Fruit fly (Drosophila melanogaster) whole organism, embryonic: Measurements from ENCODE around the gene CG3679.

ENCODE experiments used
- Awh ChIP-seq: fragments of 200-800 bp; sonication (Bioruptor generic); IDR thresholded peaks from 2 replicates; pipeline ENCODE4, ENCODE4 v1.3.6; 2022; ENCODE audit warnings: missing biosample characterization, missing genetic modification characterization
- B-H2 ChIP-seq: fragments of 200-800 bp; sonication (Bioruptor generic); optimal IDR thresholded peaks from 2 replicates; lab custom pipeline; 2018; ENCODE audit warnings: missing biosample characterization, mild to moderate bottlenecking, missing genetic modification characterization
- CG10543 ChIP-seq: fragments of 200-800 bp; sonication (Bioruptor generic); optimal IDR thresholded peaks from 3 replicates; lab custom pipeline; 2017; ENCODE audit warnings: missing biosample characterization, mild to moderate bottlenecking, missing genetic modification characterization, moderate library complexity
- CG11085 ChIP-seq: fragments of 200-800 bp; sonication (Bioruptor generic); IDR thresholded peaks from 2 replicates; pipeline ENCODE4 v1.3.6; 2022; ENCODE audit warnings: missing biosample characterization, missing genetic modification characterization
- CG12391 ChIP-seq: fragments of 200-800 bp; sonication (Bioruptor generic); optimal IDR thresholded peaks from 3 replicates; lab custom pipeline; 2018; ENCODE audit warnings: missing biosample characterization, mild to moderate bottlenecking, missing genetic modification characterization, moderate library complexity
- CG12659 ChIP-seq: fragments of 200-800 bp; sonication (Bioruptor generic); optimal IDR thresholded peaks from 3 replicates; lab custom pipeline; 2017; ENCODE audit warnings: mild to moderate bottlenecking, missing biosample characterization, missing genetic modification reagents, missing genetic modification characterization
- CG13296 ChIP-seq: fragments of 200-800 bp; sonication (Bioruptor generic); optimal IDR thresholded peaks from 3 replicates; lab custom pipeline; 2018; ENCODE audit warnings: missing biosample characterization, mild to moderate bottlenecking, missing genetic modification characterization
- CG15479 ChIP-seq: fragments of 200-800 bp; sonication (Bioruptor generic); optimal IDR thresholded peaks from 3 replicates; lab custom pipeline; 2019; ENCODE audit warnings: missing biosample characterization, mild to moderate bottlenecking, missing genetic modification characterization, moderate library complexity
- CG16815 ChIP-seq: fragments of 200-800 bp; sonication (Bioruptor generic); optimal IDR thresholded peaks from 3 replicates; lab custom pipeline; 2017; ENCODE audit warnings: missing biosample characterization, mild to moderate bottlenecking, missing genetic modification characterization
- CG18262 ChIP-seq: fragments of 200-800 bp; optimal IDR thresholded peaks from 3 replicates; lab custom pipeline; 2019; ENCODE audit warnings: missing biosample characterization, mild to moderate bottlenecking, missing genetic modification characterization, moderate library complexity
- CG2712 ChIP-seq: fragments of 200-800 bp; optimal IDR thresholded peaks from 3 replicates; lab custom pipeline; 2019; ENCODE audit warnings: missing biosample characterization, mild to moderate bottlenecking, missing genetic modification characterization, moderate library complexity
- CG30020 ChIP-seq: fragments of 200-800 bp; optimal IDR thresholded peaks from 2 replicates; lab custom pipeline; 2019; ENCODE audit warnings: missing biosample characterization, mild to moderate bottlenecking, missing genetic modification characterization, moderate library complexity
- CG30403 ChIP-seq: fragments of 200-800 bp; sonication (Bioruptor generic); optimal IDR thresholded peaks from 3 replicates; lab custom pipeline; 2016; ENCODE audit warnings: missing biosample characterization, missing genetic modification characterization
- CG3407 ChIP-seq: fragments of 200-800 bp; sonication (Bioruptor generic); optimal IDR thresholded peaks from 2 replicates; lab custom pipeline; 2018; ENCODE audit warnings: missing biosample characterization, mild to moderate bottlenecking, missing genetic modification characterization
- CG4707 ChIP-seq: fragments of 200-800 bp; sonication (Bioruptor generic); optimal IDR thresholded peaks from 2 replicates; lab custom pipeline; 2018; ENCODE audit warnings: missing biosample characterization, mild to moderate bottlenecking, missing genetic modification characterization, moderate library complexity
- CG7786 ChIP-seq: fragments of 200-800 bp; sonication (Bioruptor generic); optimal IDR thresholded peaks from 2 replicates; lab custom pipeline; 2016; ENCODE audit warnings: missing biosample characterization, missing genetic modification characterization
- CG8478 ChIP-seq: fragments of >200 bp; optimal IDR thresholded peaks from 2 replicates; lab custom pipeline; 2018
- CG9215 ChIP-seq: fragments of 200-800 bp; sonication (Bioruptor generic); IDR thresholded peaks from 2 replicates; pipeline ENCODE4 v1.3.6; 2022; ENCODE audit warnings: missing biosample characterization, missing genetic modification characterization
- Camta ChIP-seq: fragments of 200-800 bp; sonication (Bioruptor generic); optimal IDR thresholded peaks from 2 replicates; lab custom pipeline; 2016; ENCODE audit warnings: missing biosample characterization, missing genetic modification characterization
- Eip74EF ChIP-seq, 2 experiments: fragments of 200-800 bp in 1 of 2; fragments of >200 bp in 1 of 2; sonication (Bioruptor generic) in 1 of 2; optimal IDR thresholded peaks; 2 replicates each; lab custom pipeline; 2017 to 2019; ENCODE audit warnings: missing biosample characterization in 2 of 2, missing genetic modification characterization in 2 of 2, mild to moderate bottlenecking in 1 of 2, moderate library complexity in 1 of 2
- GATAe ChIP-seq: fragments of 200-800 bp; sonication (Bioruptor generic); conservative IDR thresholded peaks from 2 replicates; pipeline ENCODE4 v1.3.6; 2022; ENCODE audit warnings: missing biosample characterization, missing genetic modification characterization
- H2.0 ChIP-seq: fragments of 200-800 bp; sonication (Bioruptor generic); IDR thresholded peaks from 2 replicates; pipeline ENCODE4 v1.3.6; 2022; ENCODE audit warnings: missing biosample characterization, missing genetic modification characterization
- MBD-R2 ChIP-seq: fragments of 200-800 bp; sonication (Bioruptor generic); IDR thresholded peaks from 2 replicates; pipeline ENCODE4 v1.3.6; 2022; ENCODE audit warnings: missing biosample characterization, missing genetic modification characterization
- Mrtf ChIP-seq: fragments of 200-800 bp; sonication (Bioruptor generic); IDR thresholded peaks from 3 replicates; pipeline ENCODE4 v1.3.6; 2022; ENCODE audit warnings: missing biosample characterization, missing genetic modification characterization
- Opbp ChIP-seq: fragments of 200-800 bp; sonication (Bioruptor generic); IDR thresholded peaks from 3 replicates; pipeline ENCODE4 v1.3.6; 2022; ENCODE audit warnings: missing biosample characterization, missing genetic modification characterization; ENCODE audit not compliant: partially characterized antibody
- Pdp1 ChIP-seq, 2 experiments: fragments of 200-800 bp; sonication (Bioruptor generic); optimal IDR thresholded peaks; 3 replicates each; lab custom pipeline; 2016; ENCODE audit warnings: missing biosample characterization in 2 of 2, missing genetic modification characterization in 2 of 2, mild to moderate bottlenecking in 1 of 2, moderate library complexity in 1 of 2
- Side ChIP-seq: fragments of 200-800 bp; sonication (Bioruptor generic); optimal IDR thresholded peaks from 2 replicates; lab custom pipeline; 2016; ENCODE audit warnings: missing biosample characterization, missing genetic modification characterization
- amos ChIP-seq: fragments of 200-800 bp; sonication (Bioruptor generic); IDR thresholded peaks from 2 replicates; pipeline ENCODE4 v1.3.6; 2022; ENCODE audit warnings: missing biosample characterization, missing genetic modification characterization; ENCODE audit not compliant: partially characterized antibody
- aop ChIP-seq: fragments of 200-800 bp; sonication (Bioruptor generic); IDR thresholded peaks from 2 replicates; pipeline ENCODE4 v1.3.6; 2022; ENCODE audit warnings: missing biosample characterization, missing genetic modification characterization
- bbx ChIP-seq: fragments of 200-800 bp; sonication (Bioruptor generic); IDR thresholded peaks from 2 replicates; pipeline ENCODE4 v1.3.6; 2022; ENCODE audit warnings: missing biosample characterization, missing genetic modification characterization; ENCODE audit not compliant: partially characterized antibody
- bigmax ChIP-seq: fragments of 200-800 bp; sonication (Bioruptor generic); optimal IDR thresholded peaks from 2 replicates; lab custom pipeline; 2018; ENCODE audit warnings: missing biosample characterization, mild to moderate bottlenecking, missing genetic modification characterization
- chm ChIP-seq: fragments of 200-800 bp; sonication (Bioruptor generic); IDR thresholded peaks from 2 replicates; pipeline ENCODE4 v1.3.6; 2022; ENCODE audit warnings: missing biosample characterization, missing genetic modification characterization
- corto ChIP-seq: fragments of 200-800 bp; sonication (Bioruptor generic); optimal IDR thresholded peaks from 2 replicates; lab custom pipeline; 2016; ENCODE audit warnings: missing biosample characterization, mild to moderate bottlenecking, missing genetic modification characterization, moderate library complexity
- cwo ChIP-seq: fragments of 200-800 bp; sonication (Bioruptor generic); optimal IDR thresholded peaks from 3 replicates; lab custom pipeline; 2017; ENCODE audit warnings: missing biosample characterization, missing genetic modification characterization, mild to moderate bottlenecking, moderate library complexity, missing genetic modification reagents
- da ChIP-seq: fragments of 200-800 bp; sonication (Bioruptor generic); optimal IDR thresholded peaks from 2 replicates; lab custom pipeline; 2016; ENCODE audit warnings: missing biosample characterization, missing genetic modification characterization
- en ChIP-seq: fragments of 200-800 bp; sonication (Bioruptor generic); optimal IDR thresholded peaks from 2 replicates; lab custom pipeline; 2016; ENCODE audit warnings: missing biosample characterization, missing genetic modification characterization
- gcm ChIP-seq: fragments of 200-800 bp; sonication (Bioruptor generic); optimal IDR thresholded peaks from 2 replicates; lab custom pipeline; 2019; ENCODE audit warnings: missing biosample characterization, mild to moderate bottlenecking, missing genetic modification characterization, moderate library complexity
- gcm2 ChIP-seq: fragments of 200-800 bp; sonication (Bioruptor generic); optimal IDR thresholded peaks from 2 replicates; lab custom pipeline; 2016; ENCODE audit warnings: missing biosample characterization, missing genetic modification characterization
- gem ChIP-seq: fragments of 200-800 bp; sonication (Bioruptor generic); optimal IDR thresholded peaks from 2 replicates; lab custom pipeline; 2019; ENCODE audit warnings: missing biosample characterization, mild to moderate bottlenecking, missing genetic modification characterization, moderate library complexity
- grau ChIP-seq: fragments of 200-800 bp; optimal IDR thresholded peaks from 3 replicates; lab custom pipeline; 2019; ENCODE audit warnings: missing biosample characterization, mild to moderate bottlenecking, missing genetic modification characterization, moderate library complexity
- gt ChIP-seq: fragments of 200-800 bp; sonication (Bioruptor generic); IDR thresholded peaks from 2 replicates; pipeline ENCODE4 v1.3.6; 2022; ENCODE audit warnings: missing biosample characterization, missing genetic modification characterization
- ham ChIP-seq: fragments of 200-800 bp; sonication (Bioruptor generic); IDR thresholded peaks from 2 replicates; pipeline ENCODE4 v1.3.6; 2022; ENCODE audit warnings: missing biosample characterization, missing genetic modification characterization
- prd ChIP-seq, 3 experiments: fragments of >200 bp in 2 of 3; fragments of 200-800 bp in 1 of 3; sonication (Bioruptor generic) in 1 of 3; optimal IDR thresholded peaks in 2 of 3; IDR thresholded peaks in 1 of 3; 2 replicates in 2 of 3; 3 replicates in 1 of 3; pipeline versions ENCODE4 v1.3.6 to Lab custom; 2017 to 2022; ENCODE audit warnings: missing biosample characterization in 1 of 3, missing genetic modification characterization in 1 of 3
- pzg ChIP-seq: fragments of 200-800 bp; sonication (Bioruptor generic); optimal IDR thresholded peaks from 3 replicates; lab custom pipeline; 2018; ENCODE audit warnings: missing biosample characterization, mild to moderate bottlenecking, missing genetic modification characterization, moderate library complexity
- sc ChIP-seq, 3 experiments: fragments of >200 bp in 2 of 3; fragments of 200-800 bp in 1 of 3; sonication (Bioruptor generic) in 1 of 3; optimal IDR thresholded peaks; 2 replicates in 2 of 3; 3 replicates in 1 of 3; lab custom pipeline; 2017; ENCODE audit warnings: mild to moderate bottlenecking in 1 of 3, missing biosample characterization in 1 of 3, missing genetic modification characterization in 1 of 3, missing genetic modification reagents in 1 of 3
- sd ChIP-seq: fragments of 200-800 bp; sonication (Bioruptor generic); optimal IDR thresholded peaks from 3 replicates; lab custom pipeline; 2018; ENCODE audit warnings: missing biosample characterization, mild to moderate bottlenecking, missing genetic modification characterization, moderate library complexity
- sug ChIP-seq: fragments of 200-800 bp; optimal IDR thresholded peaks from 2 replicates; lab custom pipeline; 2019; ENCODE audit warnings: missing biosample characterization, mild to moderate bottlenecking, missing genetic modification characterization, moderate library complexity
- zfh1 ChIP-seq: fragments of 200-800 bp; sonication (Bioruptor generic); IDR thresholded peaks from 3 replicates; pipeline ENCODE4 v1.3.6; 2022; ENCODE audit warnings: missing biosample characterization, missing genetic modification characterization

The CG3679 gene

DNA sequence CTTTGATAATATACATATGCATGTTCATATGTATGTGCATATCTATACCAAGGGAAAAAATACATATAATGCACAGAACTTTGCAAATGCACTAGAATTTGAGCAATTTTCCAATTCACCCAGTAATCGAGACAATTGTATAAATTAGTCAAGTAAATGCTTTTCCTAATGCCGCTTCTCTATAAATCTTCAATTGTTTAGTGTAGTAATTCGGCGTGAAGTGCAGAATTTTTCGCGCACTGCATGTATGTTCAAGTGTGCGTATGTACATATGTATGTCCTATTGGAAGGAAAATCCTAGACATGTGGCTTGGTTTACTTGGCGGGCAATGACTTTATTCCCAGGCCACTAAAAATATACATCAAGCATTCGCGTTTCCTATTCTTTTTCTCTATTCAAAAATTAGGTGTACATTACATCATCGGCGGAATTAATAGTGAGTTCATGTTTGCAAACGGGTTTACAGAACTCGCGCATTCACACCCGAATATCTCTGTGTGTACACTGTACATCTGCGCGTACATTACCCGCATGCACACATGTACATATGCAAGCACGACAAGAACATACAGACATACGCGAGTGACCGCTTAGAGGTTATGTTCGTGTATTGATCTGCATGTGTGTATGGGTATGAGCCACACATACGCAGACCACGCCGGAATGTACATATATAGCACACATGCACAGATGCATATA lies 15.3 kb downstream of the CG3679 start:
- TF ChIP-seq sc (optimal IDR thresholded peaks at IDR 0.05; lab: Kevin White, UChicago) (no peak), sc (GFP tag; optimal IDR thresholded peaks at IDR 0.05; lab: Kevin White, UChicago) (no peak), aop (GFP tag; lab: Robert Waterston, UW) (no peak), Eip74EF (GFP tag; optimal IDR thresholded peaks at IDR 0.05; lab: Kevin White, UChicago) (peak in 1 of 2 experiments; percentile 11), MBD-R2 (GFP tag; lab: Robert Waterston, UW) (peak; percentile 16; the same call in 1 of the 2 replicates), Camta (no peak), pzg (GFP tag; lab: Kevin White, UChicago) (peak; percentile 28), prd (optimal IDR thresholded peaks at IDR 0.05; lab: Kevin White, UChicago) (no peak), prd (GFP tag; IDR thresholded peaks at IDR 0.05; lab: Robert Waterston, UW) (no peak), bigmax (GFP tag; lab: Kevin White, UChicago) (peak; percentile 99), sd (tag; lab: Kevin White, UChicago) (peak; percentile 96), grau (tag; lab: Kevin White, UChicago) (no peak), en (GFP tag; lab: Kevin White, UChicago) (no peak), CG12659 (GFP tag; lab: Kevin White, UChicago) (no peak), CG10543 (GFP tag; lab: Kevin White, UChicago) (peak; percentile 65), CG7786 (no peak), zfh1 (GFP tag; lab: Robert Waterston, UW) (no peak), cwo (peak; percentile 6), da (GFP tag; lab: Kevin White, UChicago) (no peak), chm (GFP tag; lab: Robert Waterston, UW) (peak; percentile 74), CG15479 (GFP tag; lab: Kevin White, UChicago) (peak; percentile 88), bbx (GFP tag; lab: Robert Waterston, UW) (0 out of 2 replicates have a peak, but pooled peaks have one; percentile 28), gcm (GFP tag; lab: Kevin White, UChicago) (peak; percentile 84), Side (peak; percentile 9), gcm2 (GFP tag; lab: Kevin White, UChicago) (peak; percentile 8), CG13296 (GFP tag; lab: Kevin White, UChicago) (peak; percentile 15), corto (GFP tag; lab: Kevin White, UChicago) (peak; percentile 38), CG2712 (no peak), CG30403 (GFP tag; lab: Kevin White, UChicago) (peak; percentile 1), gt (no peak), CG30020 (tag; lab: Kevin White, UChicago) (peak; percentile 79), H2.0 (no peak), sug (tag; lab: Kevin White, UChicago) (peak; percentile 58), CG12391 (no peak), Opbp (peak; percentile 49; the same call in 2 of the 3 replicates), Mrtf (GFP tag; lab: Robert Waterston, UW) (no peak), CG11085 (GFP tag; lab: Robert Waterston, UW) (no peak), ham (GFP tag; lab: Robert Waterston, UW) (no peak), CG8478 (lab: Kevin White, UChicago) (no peak), CG16815 (GFP tag; lab: Kevin White, UChicago) (no peak), CG4707 (GFP tag; lab: Kevin White, UChicago) (no peak), Awh (GFP tag; lab: Robert Waterston, UW) (no peak), Pdp1 (GFP tag; optimal IDR thresholded peaks at IDR 0.05; lab: Kevin White, UChicago) (peak in 1 of 2 experiments; percentile 86), GATAe (GFP tag; lab: Robert Waterston, UW) (no peak), amos (GFP tag; lab: Robert Waterston, UW) (no peak; the same call in 1 of the 2 replicates), CG18262 (no peak), CG9215 (GFP tag; lab: Robert Waterston, UW) (no peak), B-H2 (GFP tag; lab: Kevin White, UChicago) (peak; percentile 40), gem (tag; lab: Kevin White, UChicago) (peak; percentile 15), CG3407 (GFP tag; lab: Kevin White, UChicago) (no peak)
